Fruit fly (Drosophila melanogaster) whole organism, wandering third instar larva: ENCODE measurements around the gene CG8607.
A peak's percentile ranks its signal among the peaks of the same experiment; 100 is the strongest.

ENCODE experiments used
- Abd-B ChIP-seq: fragments of >200 bp; optimal IDR thresholded peaks from 2 replicates; lab custom pipeline; 2017; ENCODE audit warnings: missing biosample characterization, missing genetic modification characterization
- CG9705 ChIP-seq: fragments of 200-800 bp; sonication (Bioruptor generic); optimal IDR thresholded peaks from 2 replicates; lab custom pipeline; 2018; ENCODE audit warnings: missing biosample characterization, mild to moderate bottlenecking, missing genetic modification characterization
- Dfd ChIP-seq: fragments of >200 bp; optimal IDR thresholded peaks from 2 replicates; lab custom pipeline; 2017; ENCODE audit warnings: missing biosample characterization, missing genetic modification characterization
- HLH106 ChIP-seq: fragments of 200-800 bp; optimal IDR thresholded peaks from 3 replicates; lab custom pipeline; 2019; ENCODE audit warnings: missing biosample characterization, mild to moderate bottlenecking, missing genetic modification characterization, moderate library complexity
- Hr78 ChIP-seq: fragments of >200 bp; optimal IDR thresholded peaks from 2 replicates; lab custom pipeline; 2017; ENCODE audit warnings: missing biosample characterization, missing genetic modification characterization
- Jra ChIP-seq: sonication (Bioruptor generic); optimal IDR thresholded peaks from 2 replicates; lab custom pipeline; 2016; ENCODE audit warnings: missing biosample characterization, missing genetic modification characterization
- Myc ChIP-seq: fragments of >200 bp; optimal IDR thresholded peaks from 2 replicates; lab custom pipeline; 2017
- N ChIP-seq: fragments of >200 bp; optimal IDR thresholded peaks from 2 replicates; lab custom pipeline; 2018; ENCODE audit warnings: missing biosample characterization, missing external identifiers, missing genetic modification characterization
- br ChIP-seq: fragments of 200-800 bp; sonication (Bioruptor generic); optimal IDR thresholded peaks from 2 replicates; lab custom pipeline; 2016; ENCODE audit warnings: missing biosample characterization, missing genetic modification characterization
- fru ChIP-seq: fragments of 200-800 bp; sonication (Bioruptor generic); optimal IDR thresholded peaks from 3 replicates; lab custom pipeline; 2016; ENCODE audit warnings: missing biosample characterization, mild to moderate bottlenecking, missing genetic modification characterization
- h ChIP-seq: fragments of 200-800 bp; sonication (Bioruptor generic); optimal IDR thresholded peaks from 3 replicates; lab custom pipeline; 2016; ENCODE audit warnings: missing biosample characterization, mild to moderate bottlenecking, missing genetic modification characterization
- psq ChIP-seq: fragments of 200-800 bp; sonication (Bioruptor generic); optimal IDR thresholded peaks from 3 replicates; lab custom pipeline; 2017; ENCODE audit warnings: missing biosample characterization, mild to moderate bottlenecking, missing genetic modification characterization, moderate library complexity
- sage ChIP-seq: fragments of 200-800 bp; sonication (Bioruptor generic); optimal IDR thresholded peaks from 2 replicates; lab custom pipeline; 2016; ENCODE audit warnings: missing biosample characterization, mild to moderate bottlenecking, missing genetic modification characterization
- sv ChIP-seq: fragments of 200-800 bp; sonication (Bioruptor generic); optimal IDR thresholded peaks from 3 replicates; lab custom pipeline; 2016; ENCODE audit warnings: missing biosample characterization, missing genetic modification characterization

DNA sequence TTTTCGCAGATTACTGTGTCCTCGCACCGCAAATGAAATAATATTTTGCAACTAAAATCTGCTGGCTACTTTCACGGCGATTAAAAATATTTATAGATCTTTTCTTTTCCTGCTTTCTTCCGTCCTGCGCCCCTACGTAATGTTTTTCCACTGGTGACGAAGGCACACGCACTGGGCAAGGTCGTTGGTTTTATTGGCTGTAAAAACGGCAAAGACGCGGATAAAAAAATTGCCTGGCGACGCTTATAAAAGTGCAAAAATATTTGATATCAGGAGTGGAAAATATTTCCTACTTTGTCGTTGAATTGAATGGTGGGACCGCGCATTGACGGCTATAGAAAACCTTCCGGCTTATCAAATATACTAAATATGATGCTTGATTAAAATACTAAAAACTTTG is 49.1 kb downstream of the CG8607 start, which contains the start of gene Sh3beta:
- TF ChIP-seq Hr78 (GFP tag; lab: Kevin White, UChicago) (no peak), h (GFP tag; lab: Kevin White, UChicago) (no peak), psq (GFP tag; lab: Kevin White, UChicago) (no peak), CG9705 (GFP tag; lab: Kevin White, UChicago) (no peak), br (no peak), Abd-B (GFP tag; lab: Kevin White, UChicago) (no peak), fru (no peak), Dfd (no peak), Myc (lab: Kevin White, UChicago) (no peak), Jra (GFP tag; lab: Kevin White, UChicago) (no peak), N (GFP tag; lab: Kevin White, UChicago) (no peak), HLH106 (tag; lab: Kevin White, UChicago) (no peak), sv (no peak), sage (GFP tag; lab: Kevin White, UChicago) (peak; percentile 20)
